Fruit fly (Drosophila melanogaster) S2 (cell line): ENCODE measurements around the gene CG17192.

ENCODE experiments used
- CG8478 ChIP-seq: fragments of >200 bp; optimal IDR thresholded peaks from 2 replicates; lab custom pipeline; 2018
- CTCF ChIP-seq, 2 experiments: fragments of >200 bp; optimal IDR thresholded peaks; 2 replicates each; lab custom pipeline; 2018

CG17192 gene

dm6 chr3R:27005338-27005737, 12.7 kb downstream of the CG17192 start, which contains the start of gene CG6296:
CG6296 (minus strand) TSS chr3R:27005469.
- TF ChIP-seq CG8478 (lab: Kevin White, UChicago) (no peak), CTCF (optimal IDR thresholded peaks at IDR 0.05; lab: Kevin White, UChicago) (no peak)

dm6 chr3R:27002787-27003186, 15.3 kb downstream of the CG17192 start:
- TF ChIP-seq CG8478 (lab: Kevin White, UChicago) (no peak), CTCF (optimal IDR thresholded peaks at IDR 0.05; lab: Kevin White, UChicago) (no peak)

dm6 chr3R:26999452-26999851, 18.6 kb downstream of the CG17192 start, which contains the start of gene CG31077:
CG31077 (plus strand) TSS chr3R:26999752.
- TF ChIP-seq CG8478 (lab: Kevin White, UChicago) (no peak), CTCF (optimal IDR thresholded peaks at IDR 0.05; lab: Kevin White, UChicago) (no peak)

- TF ChIP-seq CG8478 (lab: Kevin White, UChicago) (no peak), CTCF (optimal IDR thresholded peaks at IDR 0.05; lab: Kevin White, UChicago) (no peak)
Observed at dm6 chr3R:26996642-26997041, 21.4 kb downstream of the CG17192 start, which contains the start of gene RYa-R. RYa-R (plus strand) TSS chr3R:26996980.

dm6 chr3R:26994532-26994931, 23.6 kb downstream of the CG17192 start, which contains the start of gene TwdlC:
TwdlC (plus strand) TSS chr3R:26994832.
- TF ChIP-seq CG8478 (lab: Kevin White, UChicago), result no peak
- TF ChIP-seq CTCF (optimal IDR thresholded peaks at IDR 0.05; lab: Kevin White, UChicago), result no peak

- peak; percentile 78 to 81 for TF ChIP-seq CTCF (optimal IDR thresholded peaks at IDR 0.05; lab: Kevin White, UChicago)
- TF ChIP-seq CG8478 (lab: Kevin White, UChicago), result no peak
Observed at dm6 chr3R:26989802-26990509, 28.1 kb downstream of the CG17192 start, which contains the start of gene CG31076. CG31076 (minus strand) TSS chr3R:26989852.

- TF ChIP-seq CTCF (optimal IDR thresholded peaks at IDR 0.05; lab: Kevin White, UChicago) (peak in 1 of 2 experiments; percentile 12), CG8478 (lab: Kevin White, UChicago) (no peak)
Observed at dm6 chr3R:26988412-26988981, 29.6 kb downstream of the CG17192 start, which contains the start of gene CG31075. CG31075 (minus strand) TSS chr3R:26988517.

dm6 chr3R:26987455-26987854, 30.6 kb downstream of the CG17192 start:
- TF ChIP-seq CTCF (optimal IDR thresholded peaks at IDR 0.05; lab: Kevin White, UChicago) (no peak), CG8478 (lab: Kevin White, UChicago) (no peak)

dm6 chr3R:26984437-26984836, 33.6 kb downstream of the CG17192 start:
- TF ChIP-seq CTCF (optimal IDR thresholded peaks at IDR 0.05; lab: Kevin White, UChicago), result no peak
- TF ChIP-seq CG8478 (lab: Kevin White, UChicago), result no peak

- TF ChIP-seq CTCF (optimal IDR thresholded peaks at IDR 0.05; lab: Kevin White, UChicago) (no peak), CG8478 (lab: Kevin White, UChicago) (no peak)
Observed at dm6 chr3R:26982106-26982505, 36.0 kb downstream of the CG17192 start.

dm6 chr3R:26980282-26980691, 37.8 kb downstream of the CG17192 start:
- TF ChIP-seq CTCF (optimal IDR thresholded peaks at IDR 0.05; lab: Kevin White, UChicago) (no peak), CG8478 (lab: Kevin White, UChicago) (no peak)

dm6 chr3R:26978241-26978640, 39.8 kb downstream of the CG17192 start, which contains the start of the genes CG14253 and CG46313:
CG14253 (plus strand) TSS chr3R:26978541.
CG46313 (plus strand) TSS chr3R:26978541.
- TF ChIP-seq CTCF (optimal IDR thresholded peaks at IDR 0.05; lab: Kevin White, UChicago), result no peak
- no peak for TF ChIP-seq CG8478 (lab: Kevin White, UChicago)

- no peak for TF ChIP-seq CG8478 (lab: Kevin White, UChicago)
- no peak for TF ChIP-seq CTCF (optimal IDR thresholded peaks at IDR 0.05; lab: Kevin White, UChicago)
Observed at dm6 chr3R:26969743-26970142, 48.3 kb downstream of the CG17192 start.

- TF ChIP-seq CG8478 (lab: Kevin White, UChicago), result no peak
- TF ChIP-seq CTCF (optimal IDR thresholded peaks at IDR 0.05; lab: Kevin White, UChicago), result no peak
Observed at dm6 chr3R:26968823-26969638, 49.1 kb downstream of the CG17192 start.
